Worm (Caenorhabditis elegans): ENCODE results near the gene gst-18.
"Not testable (repeated sequence)": the region's sequence is repeated elsewhere in the genome, so short reads cannot be mapped to it uniquely, and the experiment has no call there.

DNA sequence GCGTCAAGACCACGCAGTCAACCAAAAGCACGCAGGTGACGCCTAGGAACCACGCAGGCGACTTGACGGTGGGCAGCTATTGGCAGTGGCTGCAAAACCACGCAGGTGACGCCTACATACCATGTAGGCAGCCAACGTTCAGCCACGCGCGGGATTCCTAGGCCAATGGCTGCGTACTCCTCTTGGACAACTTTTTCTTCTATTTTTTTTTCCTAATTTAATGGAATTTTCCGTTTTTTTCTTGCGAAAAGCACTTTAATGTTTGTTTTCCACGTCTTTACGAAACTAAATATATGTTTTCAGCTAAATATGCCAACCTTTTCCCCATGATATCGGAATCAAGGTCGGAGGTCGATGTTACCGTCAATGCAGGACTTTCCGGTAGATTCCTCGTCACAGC lies 24.0 kb upstream of the gst-18 start, which contains the start of gene C31C9.9:
- TF ChIP-seq egl-27, lin-39 (tag; optimal IDR thresholded peaks at IDR 0.05): not testable (repeated sequence)

All from whole organism, L2 larva.